Fruit fly (Drosophila melanogaster): ENCODE results near the gene Setd3.

The Setd3 gene

dm6 chrX:6982054-6982453 lies 13.5 kb upstream of the Setd3 start (continued):
- TF ChIP-seq D19B (GFP tag; optimal IDR thresholded peaks at IDR 0.05) (no peak), CG15269 (tag; optimal IDR thresholded peaks at IDR 0.05) (peak; percentile 31), CG5245 (GFP tag; optimal IDR thresholded peaks at IDR 0.05) (no peak), pfk (GFP tag; optimal IDR thresholded peaks at IDR 0.05) (no peak), kni (GFP tag; optimal IDR thresholded peaks at IDR 0.05) (no peak), caup (GFP tag; optimal IDR thresholded peaks at IDR 0.05; ENCODE audit: severe bottlenecking) (no peak), ewg (GFP tag; optimal IDR thresholded peaks at IDR 0.05) (no peak), chm (GFP tag; IDR thresholded peaks at IDR 0.05) (no peak), H15 (GFP tag; IDR thresholded peaks at IDR 0.05) (no peak), CG15479 (GFP tag; optimal IDR thresholded peaks at IDR 0.05) (no peak), CG16813 (GFP tag; IDR thresholded peaks at IDR 0.05; ENCODE audit: partially characterized antibody) (no peak), Atf3 (GFP tag; optimal IDR thresholded peaks at IDR 0.05) (no peak), C15 (GFP tag; IDR thresholded peaks at IDR 0.05) (no peak), CG9932 (GFP tag; IDR thresholded peaks at IDR 0.05) (no peak), shn (GFP tag; optimal IDR thresholded peaks at IDR 0.05) (no peak), al (GFP tag; IDR thresholded peaks at IDR 0.05) (no peak), CoRest (tag; optimal IDR thresholded peaks at IDR 0.05) (peak; percentile 54), zen (tag; optimal IDR thresholded peaks at IDR 0.05) (peak; percentile 25), so (GFP tag; IDR thresholded peaks at IDR 0.05) (no peak), CG6791 (GFP tag; IDR thresholded peaks at IDR 0.05; ENCODE audit: partially characterized antibody) (no peak), Mad (GFP tag; optimal IDR thresholded peaks at IDR 0.05) (no peak), Lhr (GFP tag; optimal IDR thresholded peaks at IDR 0.05) (no peak), chinmo (GFP tag; IDR thresholded peaks at IDR 0.05; ENCODE audit: partially characterized antibody) (no peak), CG32772 (GFP tag; IDR thresholded peaks at IDR 0.05) (no peak), CG10366 (GFP tag; IDR thresholded peaks at IDR 0.05) (no peak), CG12299 (tag; optimal IDR thresholded peaks at IDR 0.05) (no peak), CG10147 (GFP tag; optimal IDR thresholded peaks at IDR 0.05) (peak; percentile 5), Sin3A (optimal IDR thresholded peaks at IDR 0.05) (no peak), CG15601 (tag; optimal IDR thresholded peaks at IDR 0.05) (no peak), Mes4 (GFP tag; optimal IDR thresholded peaks at IDR 0.05) (no peak), CG34224 (GFP tag; IDR thresholded peaks at IDR 0.05; ENCODE audit: partially characterized antibody) (no peak), dysf (GFP tag; IDR thresholded peaks at IDR 0.05) (no peak), CG8290 (GFP tag; optimal IDR thresholded peaks at IDR 0.05) (no peak), CG8290 (tag; optimal IDR thresholded peaks at IDR 0.05) (peak in 1 of 2 experiments; percentile 5), CG6175 (GFP tag; IDR thresholded peaks at IDR 0.05) (no peak), Max (GFP tag; optimal IDR thresholded peaks at IDR 0.05) (no peak), Asciz (GFP tag; optimal IDR thresholded peaks at IDR 0.05) (peak; percentile 29), Bteb2 (GFP tag; optimal IDR thresholded peaks at IDR 0.05) (no peak), zen2 (GFP tag; IDR thresholded peaks at IDR 0.05; ENCODE audit: partially characterized antibody) (no peak), Doc2 (GFP tag; IDR thresholded peaks at IDR 0.05) (no peak), run (tag; optimal IDR thresholded peaks at IDR 0.05) (no peak), CG14710 (tag; optimal IDR thresholded peaks at IDR 0.05) (peak; percentile 55)

dm6 chrX:6981470-6981952 lies 13.0 kb upstream of the Setd3 start:
- TF ChIP-seq CG17912 (GFP tag; optimal IDR thresholded peaks at IDR 0.05) (no peak), corto (GFP tag; optimal IDR thresholded peaks at IDR 0.05) (no peak), Elba2 (GFP tag; optimal IDR thresholded peaks at IDR 0.05) (no peak), CG12219 (GFP tag; optimal IDR thresholded peaks at IDR 0.05) (no peak), Awh (GFP tag; IDR thresholded peaks at IDR 0.05) (no peak), Dip2 (GFP tag; IDR thresholded peaks at IDR 0.05) (no peak), slbo (GFP tag; IDR thresholded peaks at IDR 0.05) (peak; percentile 52; the same call in 1 of the 2 replicates), ATbp (GFP tag; optimal IDR thresholded peaks at IDR 0.05) (no peak), Ets97D (GFP tag; optimal IDR thresholded peaks at IDR 0.05) (no peak), Taf1 (GFP tag; IDR thresholded peaks at IDR 0.05) (no peak), Mes4 (GFP tag; optimal IDR thresholded peaks at IDR 0.05) (no peak), Ada2b (GFP tag; IDR thresholded peaks at IDR 0.05) (no peak), pho (GFP tag; optimal IDR thresholded peaks at IDR 0.05) (no peak), ssp (GFP tag; IDR thresholded peaks at IDR 0.05) (no peak)
